Worm (Caenorhabditis elegans) whole organism, L1 larva: ENCODE results near the gene R05G6.9.
A peak's percentile ranks its signal among the peaks of the same experiment; 100 is the strongest.

Experiments
- ama-1 ChIP-seq: fragments of 150-350 bp; optimal IDR thresholded peaks from 2 replicates; lab custom pipeline; 2014
- ceh-82 ChIP-seq, 3 experiments: fragments of 150-350 bp in 1 of 3; sonication (generic microtip) in 2 of 3; optimal IDR thresholded peaks; 2 replicates each; lab custom pipeline; 2014 to 2017; ENCODE audit warnings: missing biosample characterization in 3 of 3, missing genetic modification characterization in 3 of 3
- elt-3 ChIP-seq, 6 experiments: fragments of 150-350 bp in 1 of 6; sonication (generic microtip); optimal IDR thresholded peaks; 2 replicates each; lab custom pipeline; 2017 to 2018; ENCODE audit warnings: missing biosample characterization in 6 of 6, missing genetic modification characterization in 6 of 6, inconsistent platforms in 1 of 6
- skn-1 ChIP-seq: fragments of 150-350 bp; optimal IDR thresholded peaks from 2 replicates; lab custom pipeline; 2014; ENCODE audit warnings: missing biosample characterization, missing genetic modification characterization
- snpc-4 ChIP-seq: fragments of 150-350 bp; optimal IDR thresholded peaks from 2 replicates; lab custom pipeline; 2014; ENCODE audit warnings: missing biosample characterization, missing genetic modification characterization
- snu-23 ChIP-seq: sonication (generic microtip); optimal IDR thresholded peaks from 2 replicates; lab custom pipeline; 2016; ENCODE audit warnings: missing genetic modification characterization, missing compliant biosample characterization
- unc-130 ChIP-seq: fragments of 150-350 bp; optimal IDR thresholded peaks from 2 replicates; lab custom pipeline; 2017; ENCODE audit warnings: missing biosample characterization, missing genetic modification characterization, inconsistent platforms

DNA sequence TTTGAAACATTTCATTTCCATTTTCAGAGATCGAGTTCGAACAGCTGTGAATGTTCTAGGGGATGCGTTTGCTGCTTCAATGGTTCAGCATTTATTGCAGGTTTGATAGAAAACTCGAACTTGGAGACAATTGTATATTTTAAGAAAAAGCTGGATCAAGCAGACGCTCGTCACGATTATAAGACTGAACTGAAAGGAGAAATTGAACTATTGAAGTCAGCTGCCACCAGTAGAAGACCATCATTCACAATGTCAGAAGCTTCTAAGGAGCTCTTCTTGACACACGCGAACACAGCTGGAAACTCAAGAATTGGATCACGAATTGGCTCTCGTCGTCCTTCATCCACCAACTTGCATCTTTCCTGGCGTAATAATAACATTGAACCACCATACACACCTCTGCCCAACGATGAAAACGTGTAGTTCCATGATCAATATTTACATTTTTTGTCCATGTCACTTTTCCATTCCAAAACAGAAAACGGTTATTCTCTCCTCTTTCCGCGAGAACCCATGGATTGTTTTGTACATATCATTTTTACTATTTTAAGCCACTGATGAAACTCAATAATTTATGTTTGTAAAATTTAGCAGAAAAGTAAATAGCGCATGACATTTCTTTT lies 10.1 kb downstream of the R05G6.9 start:
- TF ChIP-seq snu-23 (peak; percentile 62), ceh-82 (tag; optimal IDR thresholded peaks at IDR 0.05; lab: Kevin White, UChicago) (no peak), unc-130 (tag; lab: Kevin White, UChicago) (no peak), snpc-4 (tag; lab: Kevin White, UChicago) (no peak), elt-3 (tag; optimal IDR thresholded peaks at IDR 0.05; lab: Kevin White, UChicago) (no peak), skn-1 (tag; lab: Kevin White, UChicago) (no peak), ama-1 (peak; percentile 90)
